Fruit fly (Drosophila melanogaster) whole organism, adult: ENCODE results near the gene Scr.

Experiments
- CG11617 ChIP-seq: fragments of 200-800 bp; sonication (Bioruptor generic); optimal IDR thresholded peaks from 2 replicates; lab custom pipeline; 2017; ENCODE audit warnings: mild to moderate bottlenecking, missing biosample characterization, missing genetic modification reagents, missing genetic modification characterization
- CG12768 ChIP-seq: fragments of 200-800 bp; sonication (Bioruptor generic); optimal IDR thresholded peaks from 2 replicates; lab custom pipeline; 2017; ENCODE audit warnings: missing biosample characterization, missing genetic modification characterization, mild to moderate bottlenecking, moderate library complexity, missing genetic modification reagents
- CG14711 ChIP-seq: fragments of 200-800 bp; sonication (Bioruptor generic); optimal IDR thresholded peaks from 2 replicates; lab custom pipeline; 2018; ENCODE audit warnings: missing biosample characterization, mild to moderate bottlenecking, missing genetic modification characterization, moderate library complexity
- CG1620 ChIP-seq: fragments of 200-800 bp; sonication (Bioruptor generic); optimal IDR thresholded peaks from 2 replicates; lab custom pipeline; 2016; ENCODE audit warnings: missing biosample characterization, missing genetic modification characterization
- CG33017 ChIP-seq: fragments of 200-800 bp; sonication (Bioruptor generic); optimal IDR thresholded peaks from 2 replicates; lab custom pipeline; 2018; ENCODE audit warnings: missing biosample characterization, mild to moderate bottlenecking, missing genetic modification characterization, moderate library complexity
- CG5204 ChIP-seq: fragments of 200-800 bp; sonication (Bioruptor generic); optimal IDR thresholded peaks from 2 replicates; lab custom pipeline; 2016; ENCODE audit warnings: missing biosample characterization, missing genetic modification characterization
- CG7045 ChIP-seq: fragments of 200-800 bp; sonication (Bioruptor generic); optimal IDR thresholded peaks from 2 replicates; lab custom pipeline; 2017; ENCODE audit warnings: missing biosample characterization, mild to moderate bottlenecking, missing genetic modification characterization
- CG7101 ChIP-seq: fragments of 200-800 bp; sonication (Bioruptor generic); optimal IDR thresholded peaks from 2 replicates; lab custom pipeline; 2018; ENCODE audit warnings: missing biosample characterization, mild to moderate bottlenecking, missing genetic modification characterization, moderate library complexity
- Clk ChIP-seq: fragments of 200-800 bp; sonication (Bioruptor generic); optimal IDR thresholded peaks from 2 replicates; lab custom pipeline; 2017; ENCODE audit warnings: missing biosample characterization, missing genetic modification characterization
- Crg-1 ChIP-seq: fragments of 200-800 bp; sonication (Bioruptor generic); optimal IDR thresholded peaks from 2 replicates; lab custom pipeline; 2016; ENCODE audit warnings: missing biosample characterization, missing genetic modification characterization
- Hr96 ChIP-seq: fragments of 200-800 bp; sonication (Bioruptor generic); optimal IDR thresholded peaks from 2 replicates; lab custom pipeline; 2016; ENCODE audit warnings: missing biosample characterization, missing genetic modification characterization
- Mnt ChIP-seq: fragments of 200-800 bp; sonication (Bioruptor generic); optimal IDR thresholded peaks from 2 replicates; lab custom pipeline; 2016; ENCODE audit warnings: missing biosample characterization, mild to moderate bottlenecking, missing genetic modification characterization
- bab1 ChIP-seq: fragments of 200-800 bp; sonication (Bioruptor generic); optimal IDR thresholded peaks from 3 replicates; lab custom pipeline; 2019; ENCODE audit warnings: missing biosample characterization, mild to moderate bottlenecking, missing genetic modification characterization, moderate library complexity
- cic ChIP-seq: fragments of 200-800 bp; sonication (Bioruptor generic); optimal IDR thresholded peaks from 2 replicates; lab custom pipeline; 2017; ENCODE audit warnings: missing biosample characterization, mild to moderate bottlenecking, missing genetic modification characterization, moderate library complexity
- cnc ChIP-seq, 2 experiments: fragments of >200 bp; optimal IDR thresholded peaks; 2 replicates each; lab custom pipeline; 2017
- kay ChIP-seq: fragments of 200-800 bp; sonication (Bioruptor generic); peaks from one replicate; lab custom pipeline; 2016; ENCODE audit warnings: missing biosample characterization, missing genetic modification characterization, borderline replicate concordance
- ovo ChIP-seq: fragments of 200-800 bp; sonication (Bioruptor generic); optimal IDR thresholded peaks from 2 replicates; lab custom pipeline; 2016; ENCODE audit warnings: missing biosample characterization, missing genetic modification characterization
- pad ChIP-seq: fragments of 200-800 bp; sonication (Bioruptor generic); optimal IDR thresholded peaks from 3 replicates; lab custom pipeline; 2017; ENCODE audit warnings: missing biosample characterization, missing genetic modification characterization, mild to moderate bottlenecking, moderate library complexity, missing genetic modification reagents
- tj ChIP-seq: fragments of 200-800 bp; sonication (Bioruptor generic); optimal IDR thresholded peaks from 3 replicates; lab custom pipeline; 2017; ENCODE audit warnings: missing biosample characterization, mild to moderate bottlenecking, missing genetic modification characterization, moderate library complexity
- toe ChIP-seq: fragments of 200-800 bp; sonication (Bioruptor generic); optimal IDR thresholded peaks from 2 replicates; lab custom pipeline; 2016; ENCODE audit warnings: missing biosample characterization, missing genetic modification characterization

Scr gene

DNA sequence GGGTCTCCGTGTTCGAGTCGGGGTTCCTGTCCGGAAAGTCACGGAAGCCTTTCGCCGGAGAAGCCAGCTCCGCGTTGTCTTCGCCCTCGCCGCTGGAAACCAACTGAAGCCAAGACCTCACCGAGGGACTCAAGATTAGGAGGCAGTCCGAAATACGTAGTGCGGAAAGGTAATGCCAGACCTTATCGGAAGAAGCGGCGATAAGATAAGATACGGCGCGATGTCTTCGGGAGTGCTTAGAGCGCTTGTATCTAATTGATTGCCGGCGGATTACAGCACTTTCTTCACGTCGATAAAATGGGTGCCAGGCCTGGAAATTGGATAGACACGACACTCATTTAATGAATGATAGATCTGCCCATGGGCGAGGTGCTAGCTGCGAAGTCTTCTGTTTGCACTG lies 39.9 kb downstream of the Scr start:
- TF ChIP-seq Crg-1, result no peak
- TF ChIP-seq CG11617 (GFP tag; lab: Kevin White, UChicago), result no peak
- no peak for TF ChIP-seq Mnt (GFP tag; lab: Kevin White, UChicago)
- no peak for TF ChIP-seq CG7045
- TF ChIP-seq pad (GFP tag; lab: Kevin White, UChicago), result no peak
- no peak for TF ChIP-seq cic (GFP tag; lab: Kevin White, UChicago)
- no peak for TF ChIP-seq kay
- no peak for TF ChIP-seq CG33017
- TF ChIP-seq ovo (GFP tag; lab: Kevin White, UChicago), result no peak
- no peak for TF ChIP-seq CG12768 (GFP tag; lab: Kevin White, UChicago)
- no peak for TF ChIP-seq bab1 (GFP tag; lab: Kevin White, UChicago)
- TF ChIP-seq CG1620 (GFP tag; lab: Kevin White, UChicago), result no peak

DNA sequence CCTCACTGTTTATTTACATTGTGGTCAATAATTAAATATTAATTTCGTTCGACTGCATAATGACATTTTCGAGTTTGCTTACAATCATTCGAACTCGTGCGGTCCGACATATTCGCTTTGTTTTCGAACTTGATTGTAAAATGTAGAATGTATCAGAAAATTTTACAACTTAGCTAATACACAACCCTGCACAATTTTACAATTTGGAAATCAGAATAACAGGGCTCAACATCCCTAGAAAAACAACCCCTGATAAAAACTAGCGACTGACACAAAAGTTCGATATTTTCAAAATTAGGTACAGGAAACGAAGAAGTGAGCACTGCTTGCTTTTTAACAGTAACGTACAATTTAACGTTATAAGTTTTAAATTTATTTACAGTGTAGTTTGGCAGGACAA lies 43.1 kb downstream of the Scr start:
- TF ChIP-seq CG7101 (tag; lab: Kevin White, UChicago), result no peak

dm6 chr3R:6805948-6806347 lies 43.8 kb downstream of the Scr start:
- TF ChIP-seq ovo (GFP tag; lab: Kevin White, UChicago), result no peak
- TF ChIP-seq Hr96 (GFP tag; lab: Kevin White, UChicago), result no peak
- TF ChIP-seq cnc (optimal IDR thresholded peaks at IDR 0.05; lab: Kevin White, UChicago), result no peak
- TF ChIP-seq pad (GFP tag; lab: Kevin White, UChicago), result no peak
- TF ChIP-seq CG12768 (GFP tag; lab: Kevin White, UChicago), result no peak
- no peak for TF ChIP-seq Crg-1
- no peak for TF ChIP-seq CG7101 (tag; lab: Kevin White, UChicago)
- TF ChIP-seq CG5204, result no peak
- TF ChIP-seq cic (GFP tag; lab: Kevin White, UChicago), result no peak
- TF ChIP-seq CG14711 (tag; lab: Kevin White, UChicago), result no peak
- TF ChIP-seq CG33017, result no peak
- no peak for TF ChIP-seq CG1620 (GFP tag; lab: Kevin White, UChicago)
- TF ChIP-seq Clk, result no peak
- no peak for TF ChIP-seq CG11617 (GFP tag; lab: Kevin White, UChicago)
- no peak for TF ChIP-seq CG7045
- TF ChIP-seq Mnt (GFP tag; lab: Kevin White, UChicago), result no peak
- TF ChIP-seq kay, result no peak
- TF ChIP-seq tj (GFP tag; lab: Kevin White, UChicago), result no peak
- TF ChIP-seq toe (GFP tag; lab: Kevin White, UChicago), result no peak

dm6 chr3R:6804695-6805300 lies 45.0 kb downstream of the Scr start:
- TF ChIP-seq CG14711 (tag; lab: Kevin White, UChicago) (no peak), CG7101 (tag; lab: Kevin White, UChicago) (no peak), CG7045 (no peak), cic (GFP tag; lab: Kevin White, UChicago) (no peak), CG5204 (no peak), toe (GFP tag; lab: Kevin White, UChicago) (no peak), tj (GFP tag; lab: Kevin White, UChicago) (no peak), ovo (GFP tag; lab: Kevin White, UChicago) (no peak), CG11617 (GFP tag; lab: Kevin White, UChicago) (no peak), cnc (optimal IDR thresholded peaks at IDR 0.05; lab: Kevin White, UChicago) (no peak)

dm6 chr3R:6801153-6801552 lies 48.6 kb downstream of the Scr start:
- no peak for TF ChIP-seq bab1 (GFP tag; lab: Kevin White, UChicago)
- TF ChIP-seq CG33017, result no peak

- TF ChIP-seq CG5204 (no peak), pad (GFP tag; lab: Kevin White, UChicago) (no peak), cic (GFP tag; lab: Kevin White, UChicago) (no peak), CG7045 (no peak), ovo (GFP tag; lab: Kevin White, UChicago) (no peak), CG1620 (GFP tag; lab: Kevin White, UChicago) (no peak), CG12768 (GFP tag; lab: Kevin White, UChicago) (no peak), CG7101 (tag; lab: Kevin White, UChicago) (no peak), Mnt (GFP tag; lab: Kevin White, UChicago) (no peak), cnc (optimal IDR thresholded peaks at IDR 0.05; lab: Kevin White, UChicago) (no peak), CG11617 (GFP tag; lab: Kevin White, UChicago) (no peak), Clk (no peak), Hr96 (GFP tag; lab: Kevin White, UChicago) (no peak), toe (GFP tag; lab: Kevin White, UChicago) (no peak), CG33017 (no peak), kay (no peak), Crg-1 (no peak), tj (GFP tag; lab: Kevin White, UChicago) (no peak), CG14711 (tag; lab: Kevin White, UChicago) (no peak), bab1 (GFP tag; lab: Kevin White, UChicago) (no peak)
Observed at dm6 chr3R:6791189-6791886, 58.4 kb downstream of the Scr start, which contains the start of gene Dfd. Dfd (plus strand) TSS chr3R:6791836.
